Fruit fly (Drosophila melanogaster): Measurements from ENCODE around the gene mEFG1.

mEFG1 gene

dm6 chr2L:7187920-7188529, 34.9 kb downstream of the mEFG1 start:
- TF ChIP-seq jim (GFP tag; optimal IDR thresholded peaks at IDR 0.05) = no peak
- no peak for TF ChIP-seq brk (GFP tag; optimal IDR thresholded peaks at IDR 0.05)
- no peak for TF ChIP-seq Hnf4 (GFP tag; optimal IDR thresholded peaks at IDR 0.05)
- TF ChIP-seq Rel (GFP tag; optimal IDR thresholded peaks at IDR 0.05) = no peak
- no peak for TF ChIP-seq Rel (tag; optimal IDR thresholded peaks at IDR 0.05)

dm6 chr2L:7181978-7182392, 40.9 kb downstream of the mEFG1 start, which contains the start of gene MICU1:
TSS of gene MICU1 (plus strand) at chr2L:7182234.
- TF ChIP-seq CrebA (GFP tag; optimal IDR thresholded peaks at IDR 0.05; ENCODE audit: borderline replicate concordance) (peak; percentile 18), Mio (GFP tag; optimal IDR thresholded peaks at IDR 0.05) (no peak)

DNA sequence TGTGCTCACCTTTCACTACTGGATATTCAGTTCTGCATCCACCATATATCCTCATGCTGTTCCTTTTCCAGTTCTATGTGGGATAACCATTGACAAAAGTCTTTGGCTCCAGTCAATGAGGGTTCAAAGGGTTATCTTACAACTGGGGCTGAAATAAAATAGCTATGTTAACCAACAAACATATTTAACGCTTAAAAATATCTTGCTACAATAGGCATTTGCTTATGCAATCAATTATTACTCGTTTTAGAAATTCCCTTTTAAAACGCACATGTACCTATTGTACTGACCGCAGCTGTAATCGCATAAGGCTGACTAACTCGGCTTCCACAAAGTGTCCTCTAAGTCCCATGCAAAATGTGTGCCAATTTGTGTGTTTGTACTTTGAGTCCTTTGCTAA, 43.6 kb downstream of the mEFG1 start:
- TF ChIP-seq HLH106 (tag; optimal IDR thresholded peaks at IDR 0.05) (no peak), dmrt93B (GFP tag; optimal IDR thresholded peaks at IDR 0.05) (no peak), ey (GFP tag; optimal IDR thresholded peaks at IDR 0.05) (no peak), Rel (GFP tag; optimal IDR thresholded peaks at IDR 0.05) (no peak), Rel (tag; optimal IDR thresholded peaks at IDR 0.05) (no peak), h (GFP tag; optimal IDR thresholded peaks at IDR 0.05) (peak; percentile 21)

- TF ChIP-seq tai (GFP tag; optimal IDR thresholded peaks at IDR 0.05) (no peak), woc (GFP tag; optimal IDR thresholded peaks at IDR 0.05) (peak; percentile 13), CG32264 (GFP tag; optimal IDR thresholded peaks at IDR 0.05) (no peak), N (GFP tag; optimal IDR thresholded peaks at IDR 0.05) (no peak), HLH106 (tag; optimal IDR thresholded peaks at IDR 0.05) (no peak), sage (GFP tag; optimal IDR thresholded peaks at IDR 0.05) (no peak), CrebA (GFP tag; optimal IDR thresholded peaks at IDR 0.05; ENCODE audit: borderline replicate concordance) (no peak), psq (GFP tag; optimal IDR thresholded peaks at IDR 0.05) (no peak), Abd-B (GFP tag; optimal IDR thresholded peaks at IDR 0.05) (no peak), foxo (GFP tag; optimal IDR thresholded peaks at IDR 0.05) (no peak), Hr78 (GFP tag; optimal IDR thresholded peaks at IDR 0.05) (no peak), Sp1 (GFP tag; optimal IDR thresholded peaks at IDR 0.05) (no peak), rgr (GFP tag; optimal IDR thresholded peaks at IDR 0.05) (peak; percentile 38), Myc (optimal IDR thresholded peaks at IDR 0.05) (no peak), h (GFP tag; optimal IDR thresholded peaks at IDR 0.05) (peak; percentile 55), Vsx2 (GFP tag; optimal IDR thresholded peaks at IDR 0.05; ENCODE audit: partially characterized antibody) (no peak), lola (GFP tag; optimal IDR thresholded peaks at IDR 0.05) (no peak)
Observed at dm6 chr2L:7175786-7176185, 47.1 kb downstream of the mEFG1 start.

DNA sequence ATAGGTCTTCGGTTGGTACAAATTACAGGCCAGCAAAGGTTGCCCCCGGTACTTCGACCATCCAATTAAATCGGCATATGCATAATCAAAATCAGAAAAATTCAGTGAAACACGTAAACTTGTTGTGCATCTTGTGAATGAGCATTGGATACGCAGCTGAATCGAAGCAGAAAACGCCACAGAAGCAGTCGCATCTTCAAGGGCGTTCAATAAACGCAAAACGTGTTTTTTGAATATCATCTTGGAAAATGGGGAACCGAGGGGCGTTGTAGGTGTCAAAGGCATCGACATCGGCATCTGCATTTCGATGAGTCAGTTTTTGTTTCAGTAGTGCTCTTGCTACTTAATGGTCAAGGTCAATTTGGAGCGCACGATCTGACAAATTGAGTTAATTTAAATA, 48.5 kb downstream of the mEFG1 start:
- TF ChIP-seq HLH106 (tag; optimal IDR thresholded peaks at IDR 0.05) (no peak), jim (GFP tag; optimal IDR thresholded peaks at IDR 0.05) (no peak), dsf (GFP tag; optimal IDR thresholded peaks at IDR 0.05; ENCODE audit: borderline replicate concordance) (no peak), rgr (GFP tag; optimal IDR thresholded peaks at IDR 0.05) (no peak), sage (GFP tag; optimal IDR thresholded peaks at IDR 0.05) (no peak), tai (GFP tag; optimal IDR thresholded peaks at IDR 0.05) (no peak), Rel (GFP tag; optimal IDR thresholded peaks at IDR 0.05) (no peak), Rel (tag; optimal IDR thresholded peaks at IDR 0.05) (no peak), brk (GFP tag; optimal IDR thresholded peaks at IDR 0.05) (no peak), CG9705 (GFP tag; optimal IDR thresholded peaks at IDR 0.05) (no peak), OdsH (GFP tag; optimal IDR thresholded peaks at IDR 0.05) (no peak)

Measured in whole organism, wandering third instar larva.